ENCODE assay signal across 6 worm cellular contexts in genomic region chrX:13359800-13360199, ce11.
TF ChIP-seq lines count a peak whose summit lies in the region.

No protein-coding gene starts in this region.

TF ChIP-seq in whole organism, L1 larva, 84 proteins besides CTCF, POLR2A, EP300 and RAD21 (continues in another document):
- TF ChIP-seq mdl-1 (tag; optimal IDR thresholded peaks at IDR 0.05; lab: Kevin White, UChicago) (no peak), elt-3 (tag; optimal IDR thresholded peaks at IDR 0.05; lab: Kevin White, UChicago) (peak in 1 of 6 experiments; percentile 25), efl-1 (optimal IDR thresholded peaks at IDR 0.05; lab: Kevin White, UChicago) (no peak), efl-1 (GFP tag; optimal IDR thresholded peaks at IDR 0.05 in 1 of 2; lab: Kevin White, UChicago) (peak in 1 of 2 experiments; percentile 54), lin-14 (GFP tag; optimal IDR thresholded peaks at IDR 0.05; lab: Kevin White, UChicago) (peak; percentile 49), elt-2 (tag; optimal IDR thresholded peaks at IDR 0.05; lab: Kevin White, UChicago) (peak; percentile 58), pqm-1 (tag; optimal IDR thresholded peaks at IDR 0.05; lab: Kevin White, UChicago) (no peak), nhr-20 (tag; optimal IDR thresholded peaks at IDR 0.05; lab: Kevin White, UChicago) (peak; percentile 68), sptf-1 (tag; optimal IDR thresholded peaks at IDR 0.05; lab: Kevin White, UChicago) (no peak), nhr-71 (tag; optimal IDR thresholded peaks at IDR 0.05; lab: Kevin White, UChicago) (peak; percentile 21), nhr-19 (GFP tag; conservative IDR thresholded peaks at IDR 0.05; lab: Robert Waterston, UW) (peak; percentile 89), nhr-28 (tag; optimal IDR thresholded peaks at IDR 0.05; lab: Kevin White, UChicago) (no peak), nhr-77 (tag; optimal IDR thresholded peaks at IDR 0.05; lab: Kevin White, UChicago) (no peak), nhr-85 (tag; lab: Kevin White, UChicago) (peak; percentile 40), unc-130 (tag; optimal IDR thresholded peaks at IDR 0.05; lab: Kevin White, UChicago) (no peak), unc-62 (GFP tag; optimal IDR thresholded peaks at IDR 0.05; lab: Kevin White, UChicago) (no peak)

TF ChIP-seq in whole organism, L2 larva, 48 proteins besides CTCF, POLR2A, EP300 and RAD21 (continues in another document):
- TF ChIP-seq zag-1 (tag; optimal IDR thresholded peaks at IDR 0.05; lab: Kevin White, UChicago) (no peak), sma-9 (GFP tag; optimal IDR thresholded peaks at IDR 0.05; lab: Kevin White, UChicago) (peak; percentile 87), sma-9 (tag; optimal IDR thresholded peaks at IDR 0.05; lab: Kevin White, UChicago) (no peak), snpc-4 (tag; optimal IDR thresholded peaks at IDR 0.05; lab: Kevin White, UChicago) (no peak), lin-39 (tag; optimal IDR thresholded peaks at IDR 0.05; lab: Kevin White, UChicago) (no peak), ceh-16 (tag; optimal IDR thresholded peaks at IDR 0.05; lab: Kevin White, UChicago) (no peak), nhr-21 (tag; optimal IDR thresholded peaks at IDR 0.05; lab: Kevin White, UChicago) (peak; percentile 33), fos-1 (tag; optimal IDR thresholded peaks at IDR 0.05; lab: Kevin White, UChicago) (no peak), sem-4 (tag; optimal IDR thresholded peaks at IDR 0.05; lab: Kevin White, UChicago) (no peak), nhr-23 (tag; optimal IDR thresholded peaks at IDR 0.05; lab: Kevin White, UChicago) (no peak), C34F6.9 (tag; optimal IDR thresholded peaks at IDR 0.05; lab: Kevin White, UChicago) (no peak), elt-3 (tag; optimal IDR thresholded peaks at IDR 0.05; lab: Kevin White, UChicago) (no peak), nhr-10 (tag; optimal IDR thresholded peaks at IDR 0.05; lab: Kevin White, UChicago) (no peak), elt-1 (tag; optimal IDR thresholded peaks at IDR 0.05; lab: Kevin White, UChicago) (no peak), blmp-1 (tag; optimal IDR thresholded peaks at IDR 0.05; lab: Kevin White, UChicago; ENCODE audit: insufficient read depth) (peak; percentile 35), aly-2 (tag; optimal IDR thresholded peaks at IDR 0.05; lab: Kevin White, UChicago) (no peak)

TF ChIP-seq in whole organism, L3 larva, 47 proteins besides CTCF, POLR2A, EP300 and RAD21:
- TF ChIP-seq nhr-25 (tag; optimal IDR thresholded peaks at IDR 0.05; lab: Kevin White, UChicago) (peak; percentile 12), elt-2 (tag; optimal IDR thresholded peaks at IDR 0.05; lab: Kevin White, UChicago) (peak; percentile 67), ZK546.5 (tag; optimal IDR thresholded peaks at IDR 0.05; lab: Kevin White, UChicago) (no peak), mml-1 (tag; optimal IDR thresholded peaks at IDR 0.05; lab: Kevin White, UChicago) (peak; percentile 78), pqm-1 (tag; optimal IDR thresholded peaks at IDR 0.05; lab: Kevin White, UChicago) (peak; percentile 80), eor-1 (tag; optimal IDR thresholded peaks at IDR 0.05; lab: Kevin White, UChicago) (no peak), nhr-43 (tag; optimal IDR thresholded peaks at IDR 0.05; lab: Kevin White, UChicago; ENCODE audit: poor library complexity, severe bottlenecking) (peak; percentile 22), ztf-4 (tag; optimal IDR thresholded peaks at IDR 0.05; lab: Kevin White, UChicago) (no peak), egl-27 (tag; optimal IDR thresholded peaks at IDR 0.05; lab: Kevin White, UChicago) (peak; percentile 19), pha-4 (tag; optimal IDR thresholded peaks at IDR 0.05; lab: Kevin White, UChicago) (peak; percentile 47), nhr-77 (tag; optimal IDR thresholded peaks at IDR 0.05; lab: Kevin White, UChicago) (no peak)
TF ChIP-seq in whole organism, L3 larva: peak in this region for 7.

TF ChIP-seq in whole organism, L4 larva, 104 proteins besides CTCF, POLR2A, EP300 and RAD21 (continues in another document):
- TF ChIP-seq arid-1 (GFP tag; conservative IDR thresholded peaks at IDR 0.05; lab: Robert Waterston, UW) (no peak), aha-1 (tag; lab: Kevin White, UChicago) (peak; percentile 99), lin-15B (tag; optimal IDR thresholded peaks at IDR 0.05; lab: Kevin White, UChicago) (no peak), zip-2 (tag; optimal IDR thresholded peaks at IDR 0.05; lab: Kevin White, UChicago) (no peak), daf-16 (GFP tag; optimal IDR thresholded peaks at IDR 0.05; lab: Kevin White, UChicago) (no peak), daf-16 (tag; optimal IDR thresholded peaks at IDR 0.05; lab: Kevin White, UChicago) (peak; percentile 72), mdt-29 (GFP tag; IDR thresholded peaks at IDR 0.05; lab: Robert Waterston, UW) (peak; percentile 50; the same call in 1 of the 2 replicates), lin-1 (GFP tag; IDR thresholded peaks at IDR 0.05; lab: Robert Waterston, UW) (no peak), dmd-6 (GFP tag; IDR thresholded peaks at IDR 0.05; lab: Robert Waterston, UW) (peak; percentile 84), nhr-42 (GFP tag; IDR thresholded peaks at IDR 0.05; lab: Robert Waterston, UW) (no peak), hlh-11 (tag; optimal IDR thresholded peaks at IDR 0.05; lab: Kevin White, UChicago) (peak; percentile 62), nhr-48 (tag; optimal IDR thresholded peaks at IDR 0.05; lab: Kevin White, UChicago) (peak; percentile 68), tra-1 (GFP tag; IDR thresholded peaks at IDR 0.05; lab: Robert Waterston, UW) (0 out of 2 replicates have a peak, but pooled peaks have one; percentile 23), F49E8.2 (tag; optimal IDR thresholded peaks at IDR 0.05; lab: Kevin White, UChicago; ENCODE audit: borderline replicate concordance) (no peak), nhr-28 (tag; optimal IDR thresholded peaks at IDR 0.05; lab: Kevin White, UChicago) (peak; percentile 18), mdl-1 (tag; optimal IDR thresholded peaks at IDR 0.05; lab: Kevin White, UChicago) (peak in 1 of 2 experiments; percentile 23), dve-1 (tag; optimal IDR thresholded peaks at IDR 0.05; lab: Kevin White, UChicago; ENCODE audit: insufficient read depth) (peak; percentile 67)

TF ChIP-seq in whole organism, mixed stage, embryonic, 35 proteins besides CTCF, POLR2A, EP300 and RAD21:
- TF ChIP-seq nhr-2 (tag; optimal IDR thresholded peaks at IDR 0.05; lab: Kevin White, UChicago): peak; percentile 17
- no peak for TF ChIP-seq nhr-12 (tag; optimal IDR thresholded peaks at IDR 0.05; lab: Kevin White, UChicago)
- no peak for TF ChIP-seq unc-62 (GFP tag; optimal IDR thresholded peaks at IDR 0.05; lab: Kevin White, UChicago)
- TF ChIP-seq flh-1 (GFP tag; optimal IDR thresholded peaks at IDR 0.05; lab: Kevin White, UChicago): no peak
- TF ChIP-seq ces-1 (GFP tag; optimal IDR thresholded peaks at IDR 0.05; lab: Kevin White, UChicago): no peak

TF ChIP-seq in whole organism, young adult, 124 proteins besides CTCF, POLR2A, EP300 and RAD21:
- TF ChIP-seq nhr-80 (tag; optimal IDR thresholded peaks at IDR 0.05; lab: Kevin White, UChicago) (peak; percentile 35), snpc-1.1 (tag; optimal IDR thresholded peaks at IDR 0.05; lab: Kevin White, UChicago; ENCODE audit: insufficient read depth) (no peak), F52B5.7 (tag; optimal IDR thresholded peaks at IDR 0.05; lab: Kevin White, UChicago) (no peak), C06A6.2 (GFP tag; conservative IDR thresholded peaks at IDR 0.05; lab: Robert Waterston, UW) (no peak), ztf-26 (tag; optimal IDR thresholded peaks at IDR 0.05; lab: Kevin White, UChicago) (peak; percentile 19), repo-1 (tag; optimal IDR thresholded peaks at IDR 0.05; lab: Kevin White, UChicago) (no peak), ama-1 (optimal IDR thresholded peaks at IDR 0.05; lab: Kevin White, UChicago) (no peak), ama-1 (GFP tag; optimal IDR thresholded peaks at IDR 0.05; lab: Kevin White, UChicago) (no peak), ztf-6 (GFP tag; IDR thresholded peaks at IDR 0.05; lab: Robert Waterston, UW) (no peak), F49E8.2 (tag; optimal IDR thresholded peaks at IDR 0.05; lab: Kevin White, UChicago; ENCODE audit: insufficient read depth) (no peak), D2030.7 (GFP tag; IDR thresholded peaks at IDR 0.05; lab: Robert Waterston, UW) (no peak), nfyb-1 (GFP tag; IDR thresholded peaks at IDR 0.05; lab: Robert Waterston, UW) (0 out of 2 replicates have a peak, but pooled peaks have one; percentile 26), efl-1 (GFP tag; optimal IDR thresholded peaks at IDR 0.05; lab: Kevin White, UChicago) (no peak), unc-62 (GFP tag; optimal IDR thresholded peaks at IDR 0.05; lab: Kevin White, UChicago) (peak; percentile 18), akir-1 (GFP tag; optimal IDR thresholded peaks at IDR 0.05; lab: Kevin White, UChicago) (no peak), ztf-22 (GFP tag; optimal IDR thresholded peaks at IDR 0.05; lab: Kevin White, UChicago) (no peak), cebp-1 (GFP tag; IDR thresholded peaks at IDR 0.05; lab: Robert Waterston, UW) (no peak), cebp-1 (tag; optimal IDR thresholded peaks at IDR 0.05; lab: Kevin White, UChicago) (peak; percentile 19), madf-3 (GFP tag; IDR thresholded peaks at IDR 0.05; lab: Robert Waterston, UW) (no peak)
